Fruit fly (Drosophila melanogaster) whole organism, wandering third instar larva: ENCODE results near the gene CG13692.

ENCODE experiments used
- Abd-B ChIP-seq: fragments of >200 bp; optimal IDR thresholded peaks from 2 replicates; lab custom pipeline; 2017; ENCODE audit warnings: missing biosample characterization, missing genetic modification characterization
- CG32264 ChIP-seq: fragments of 200-800 bp; sonication (Bioruptor generic); optimal IDR thresholded peaks from 2 replicates; lab custom pipeline; 2016; ENCODE audit warnings: missing biosample characterization, missing genetic modification characterization
- CG9705 ChIP-seq: fragments of 200-800 bp; sonication (Bioruptor generic); optimal IDR thresholded peaks from 2 replicates; lab custom pipeline; 2018; ENCODE audit warnings: missing biosample characterization, mild to moderate bottlenecking, missing genetic modification characterization
- CrebA ChIP-seq: fragments of 200-800 bp; sonication (Bioruptor generic); optimal IDR thresholded peaks from 2 replicates; lab custom pipeline; 2016; ENCODE audit warnings: missing biosample characterization, mild to moderate bottlenecking, missing genetic modification characterization, borderline replicate concordance
- Dfd ChIP-seq: fragments of >200 bp; optimal IDR thresholded peaks from 2 replicates; lab custom pipeline; 2017; ENCODE audit warnings: missing biosample characterization, missing genetic modification characterization
- Dif ChIP-seq: fragments of 200-275, 200-300 bp; sonication (Bioruptor generic); optimal IDR thresholded peaks from 2 replicates; lab custom pipeline; 2018; ENCODE audit warnings: missing biosample characterization, missing genetic modification characterization; ENCODE audit not compliant: partially characterized antibody
- GATAd ChIP-seq: sonication (Bioruptor generic); optimal IDR thresholded peaks from 2 replicates; lab custom pipeline; 2016; ENCODE audit warnings: missing biosample characterization, missing genetic modification characterization
- HLH106 ChIP-seq: fragments of 200-800 bp; optimal IDR thresholded peaks from 3 replicates; lab custom pipeline; 2019; ENCODE audit warnings: missing biosample characterization, mild to moderate bottlenecking, missing genetic modification characterization, moderate library complexity
- Hnf4 ChIP-seq: fragments of 200-800 bp; sonication (Bioruptor generic); optimal IDR thresholded peaks from 2 replicates; lab custom pipeline; 2016; ENCODE audit warnings: missing biosample characterization, mild to moderate bottlenecking, missing genetic modification characterization
- Hr78 ChIP-seq: fragments of >200 bp; optimal IDR thresholded peaks from 2 replicates; lab custom pipeline; 2017; ENCODE audit warnings: missing biosample characterization, missing genetic modification characterization
- Hr83 ChIP-seq: fragments of 200-300 bp; sonication (Bioruptor generic); optimal IDR thresholded peaks from 2 replicates; lab custom pipeline; 2016; ENCODE audit warnings: missing biosample characterization, mild to moderate bottlenecking, missing genetic modification characterization, moderate library complexity; ENCODE audit not compliant: poor library complexity, severe bottlenecking
- Jra ChIP-seq: sonication (Bioruptor generic); optimal IDR thresholded peaks from 2 replicates; lab custom pipeline; 2016; ENCODE audit warnings: missing biosample characterization, missing genetic modification characterization
- Mio ChIP-seq: sonication (Bioruptor generic); optimal IDR thresholded peaks from 2 replicates; lab custom pipeline; 2016; ENCODE audit warnings: missing biosample characterization, missing genetic modification characterization
- Myc ChIP-seq: fragments of >200 bp; optimal IDR thresholded peaks from 2 replicates; lab custom pipeline; 2017
- N ChIP-seq: fragments of >200 bp; optimal IDR thresholded peaks from 2 replicates; lab custom pipeline; 2018; ENCODE audit warnings: missing biosample characterization, missing external identifiers, missing genetic modification characterization
- OdsH ChIP-seq: fragments of 200-800 bp; sonication (Bioruptor generic); optimal IDR thresholded peaks from 2 replicates; lab custom pipeline; 2016; ENCODE audit warnings: missing biosample characterization, mild to moderate bottlenecking, missing genetic modification characterization
- Rel ChIP-seq, 2 experiments: fragments of 200-800 bp; sonication (Bioruptor generic) in 1 of 2; optimal IDR thresholded peaks; 2 replicates in 1 of 2; 3 replicates in 1 of 2; lab custom pipeline; 2016 to 2019; ENCODE audit warnings: mild to moderate bottlenecking in 2 of 2, missing biosample characterization in 2 of 2, missing genetic modification characterization in 2 of 2, moderate library complexity in 1 of 2
- Sp1 ChIP-seq: fragments of 200-800 bp; sonication (Bioruptor generic); optimal IDR thresholded peaks from 3 replicates; lab custom pipeline; 2019; ENCODE audit warnings: missing biosample characterization, mild to moderate bottlenecking, missing genetic modification characterization, moderate library complexity
- Vsx2 ChIP-seq: fragments of 200-300, 225-300 bp; sonication (Bioruptor generic); optimal IDR thresholded peaks from 2 replicates; lab custom pipeline; 2018; ENCODE audit warnings: missing biosample characterization, missing genetic modification characterization; ENCODE audit not compliant: partially characterized antibody
- br ChIP-seq: fragments of 200-800 bp; sonication (Bioruptor generic); optimal IDR thresholded peaks from 2 replicates; lab custom pipeline; 2016; ENCODE audit warnings: missing biosample characterization, missing genetic modification characterization
- brk ChIP-seq: fragments of 200-800 bp; sonication (Bioruptor generic); optimal IDR thresholded peaks from 2 replicates; lab custom pipeline; 2016; ENCODE audit warnings: missing biosample characterization, mild to moderate bottlenecking, missing genetic modification characterization
- dl ChIP-seq, 2 experiments: fragments of 175-275, 200-275 bp in 1 of 2; fragments of 200-275 bp in 1 of 2; sonication (Bioruptor generic); optimal IDR thresholded peaks; lab custom pipeline; 2018; ENCODE audit warnings: mild to moderate bottlenecking in 2 of 2, missing biosample characterization in 2 of 2, missing genetic modification characterization in 2 of 2, moderate library complexity in 2 of 2; ENCODE audit not compliant: partially characterized antibody in 2 of 2, insufficient read depth in 1 of 2
- dmrt93B ChIP-seq: fragments of 200-800 bp; sonication (Bioruptor generic); optimal IDR thresholded peaks from 2 replicates; lab custom pipeline; 2018; ENCODE audit warnings: missing biosample characterization, mild to moderate bottlenecking, missing genetic modification characterization
- dsf ChIP-seq: sonication (Bioruptor generic); optimal IDR thresholded peaks from 2 replicates; lab custom pipeline; 2016; ENCODE audit warnings: missing biosample characterization, missing genetic modification characterization, borderline replicate concordance
- ey ChIP-seq: fragments of 200-800 bp; sonication (Bioruptor generic); optimal IDR thresholded peaks from 2 replicates; lab custom pipeline; 2016; ENCODE audit warnings: missing biosample characterization, missing genetic modification characterization
- foxo ChIP-seq, 2 experiments: fragments of 200-800 bp; sonication (Bioruptor generic); optimal IDR thresholded peaks; 2 replicates in 1 of 2; 3 replicates in 1 of 2; lab custom pipeline; 2016 to 2017; ENCODE audit warnings: missing biosample characterization in 2 of 2, missing genetic modification characterization in 2 of 2
- fru ChIP-seq: fragments of 200-800 bp; sonication (Bioruptor generic); optimal IDR thresholded peaks from 3 replicates; lab custom pipeline; 2016; ENCODE audit warnings: missing biosample characterization, mild to moderate bottlenecking, missing genetic modification characterization
- h ChIP-seq: fragments of 200-800 bp; sonication (Bioruptor generic); optimal IDR thresholded peaks from 3 replicates; lab custom pipeline; 2016; ENCODE audit warnings: missing biosample characterization, mild to moderate bottlenecking, missing genetic modification characterization
- jim ChIP-seq: fragments of 175-275, 200-325 bp; sonication (Bioruptor generic); optimal IDR thresholded peaks from 2 replicates; lab custom pipeline; 2016; ENCODE audit warnings: missing biosample characterization, mild to moderate bottlenecking, missing genetic modification characterization
- lola ChIP-seq: fragments of >200 bp; optimal IDR thresholded peaks from 2 replicates; lab custom pipeline; 2017; ENCODE audit warnings: missing biosample characterization, missing genetic modification characterization
- psq ChIP-seq: fragments of 200-800 bp; sonication (Bioruptor generic); optimal IDR thresholded peaks from 3 replicates; lab custom pipeline; 2017; ENCODE audit warnings: missing biosample characterization, mild to moderate bottlenecking, missing genetic modification characterization, moderate library complexity
- rgr ChIP-seq: fragments of 200-800 bp; sonication (Bioruptor generic); optimal IDR thresholded peaks from 3 replicates; lab custom pipeline; 2016; ENCODE audit warnings: missing biosample characterization, mild to moderate bottlenecking, missing genetic modification characterization
- sage ChIP-seq: fragments of 200-800 bp; sonication (Bioruptor generic); optimal IDR thresholded peaks from 2 replicates; lab custom pipeline; 2016; ENCODE audit warnings: missing biosample characterization, mild to moderate bottlenecking, missing genetic modification characterization
- sv ChIP-seq: fragments of 200-800 bp; sonication (Bioruptor generic); optimal IDR thresholded peaks from 3 replicates; lab custom pipeline; 2016; ENCODE audit warnings: missing biosample characterization, missing genetic modification characterization
- tai ChIP-seq: sonication (Bioruptor generic); optimal IDR thresholded peaks from 2 replicates; lab custom pipeline; 2016; ENCODE audit warnings: missing biosample characterization, missing genetic modification characterization
- usp ChIP-seq: fragments of >200 bp; optimal IDR thresholded peaks from 2 replicates; lab custom pipeline; 2017; ENCODE audit warnings: missing biosample characterization, missing genetic modification characterization
- woc ChIP-seq: sonication (Bioruptor generic); optimal IDR thresholded peaks from 2 replicates; lab custom pipeline; 2016; ENCODE audit warnings: missing biosample characterization, mild to moderate bottlenecking, missing genetic modification characterization

CG13692 gene

dm6 chr2L:427338-428234 is 6.0 kb downstream of the CG13692 start:
- TF ChIP-seq woc (GFP tag; lab: Kevin White, UChicago) = peak; percentile 95
- peak; percentile 92 for TF ChIP-seq sage
- TF ChIP-seq Rel (GFP tag; optimal IDR thresholded peaks at IDR 0.05; lab: Kevin White, UChicago) = peak; percentile 68
- TF ChIP-seq Rel (tag; optimal IDR thresholded peaks at IDR 0.05; lab: Kevin White, UChicago) = peak; percentile 30
- TF ChIP-seq Mio (GFP tag; lab: Kevin White, UChicago) = peak; percentile 64
- TF ChIP-seq dsf (GFP tag; lab: Kevin White, UChicago) = peak; percentile 72
- TF ChIP-seq dmrt93B (GFP tag; lab: Kevin White, UChicago) = peak; percentile 85
- TF ChIP-seq Hnf4 (GFP tag; lab: Kevin White, UChicago) = peak; percentile 96
- no peak for TF ChIP-seq usp
- peak; percentile 86 for TF ChIP-seq CG9705 (GFP tag; lab: Kevin White, UChicago)
- no peak for TF ChIP-seq tai
- peak; percentile 95 for TF ChIP-seq ey (GFP tag; lab: Kevin White, UChicago)
- TF ChIP-seq N (GFP tag; lab: Kevin White, UChicago) = no peak
- TF ChIP-seq br (GFP tag; lab: Kevin White, UChicago) = peak; percentile 97
- TF ChIP-seq h (GFP tag; lab: Kevin White, UChicago) = peak; percentile 94
- peak; percentile 4 for TF ChIP-seq Hr83
- peak; percentile 90 for TF ChIP-seq Jra (GFP tag; lab: Kevin White, UChicago)
- peak; percentile 96 for TF ChIP-seq psq (GFP tag; lab: Kevin White, UChicago)
- no peak for TF ChIP-seq Vsx2 (GFP tag; lab: Kevin White, UChicago)
- peak; percentile 96 for TF ChIP-seq OdsH
- peak; percentile 95 for TF ChIP-seq fru (GFP tag; lab: Kevin White, UChicago)
- no peak for TF ChIP-seq lola
- peak; percentile 77 for TF ChIP-seq CG32264 (GFP tag; lab: Kevin White, UChicago)
- no peak for TF ChIP-seq GATAd (GFP tag; lab: Kevin White, UChicago)
- TF ChIP-seq HLH106 (tag; lab: Kevin White, UChicago) = peak; percentile 81
- peak; percentile 92 for TF ChIP-seq brk (GFP tag; lab: Kevin White, UChicago)
- TF ChIP-seq Sp1 = peak; percentile 94
- peak; percentile 74 to 95 for TF ChIP-seq foxo (GFP tag; optimal IDR thresholded peaks at IDR 0.05; lab: Kevin White, UChicago)
- peak; percentile 93 for TF ChIP-seq rgr

- TF ChIP-seq Abd-B (no peak), N (GFP tag; lab: Kevin White, UChicago) (no peak), dsf (GFP tag; lab: Kevin White, UChicago) (no peak), Dif (GFP tag; lab: Kevin White, UChicago) (no peak), GATAd (GFP tag; lab: Kevin White, UChicago) (no peak), jim (no peak)
Observed at dm6 chr2L:428380-428989, 6.9 kb downstream of the CG13692 start.

dm6 chr2L:429680-430484 is 8.3 kb downstream of the CG13692 start:
- TF ChIP-seq fru (GFP tag; lab: Kevin White, UChicago) (peak; percentile 96), Hr78 (GFP tag; lab: Kevin White, UChicago) (no peak), Sp1 (peak; percentile 94), dsf (GFP tag; lab: Kevin White, UChicago) (peak; percentile 82), Abd-B (no peak), Mio (GFP tag; lab: Kevin White, UChicago) (peak; percentile 59), h (GFP tag; lab: Kevin White, UChicago) (peak; percentile 97), CrebA (GFP tag; lab: Kevin White, UChicago) (peak; percentile 24), Hnf4 (GFP tag; lab: Kevin White, UChicago) (peak; percentile 95), Dif (GFP tag; lab: Kevin White, UChicago) (no peak), Myc (lab: Kevin White, UChicago) (no peak), psq (GFP tag; lab: Kevin White, UChicago) (peak; percentile 97), sage (peak; percentile 93), CG9705 (GFP tag; lab: Kevin White, UChicago) (peak; percentile 82), CG32264 (GFP tag; lab: Kevin White, UChicago) (peak; percentile 87), rgr (peak; percentile 93), Jra (GFP tag; lab: Kevin White, UChicago) (peak; percentile 76), N (GFP tag; lab: Kevin White, UChicago) (no peak), dl (GFP tag; optimal IDR thresholded peaks at IDR 0.05; lab: Kevin White, UChicago; ENCODE audit: insufficient read depth in 1 of 2, partially characterized antibody in 2 of 2) (no peak), Vsx2 (GFP tag; lab: Kevin White, UChicago) (no peak), Rel (GFP tag; optimal IDR thresholded peaks at IDR 0.05; lab: Kevin White, UChicago) (no peak), Rel (tag; optimal IDR thresholded peaks at IDR 0.05; lab: Kevin White, UChicago) (peak; percentile 61), Dfd (no peak), foxo (GFP tag; optimal IDR thresholded peaks at IDR 0.05; lab: Kevin White, UChicago) (peak; percentile 73 to 96), GATAd (GFP tag; lab: Kevin White, UChicago) (no peak), OdsH (peak; percentile 95), tai (peak; percentile 90), sv (GFP tag; lab: Kevin White, UChicago) (peak; percentile 0), br (GFP tag; lab: Kevin White, UChicago) (peak; percentile 96), ey (GFP tag; lab: Kevin White, UChicago) (peak; percentile 96)
